Fruit fly (Drosophila melanogaster): ENCODE results near the gene CG15482.
A peak's percentile ranks its signal among the peaks of the same experiment; 100 is the strongest.

Gene CG15482

DNA sequence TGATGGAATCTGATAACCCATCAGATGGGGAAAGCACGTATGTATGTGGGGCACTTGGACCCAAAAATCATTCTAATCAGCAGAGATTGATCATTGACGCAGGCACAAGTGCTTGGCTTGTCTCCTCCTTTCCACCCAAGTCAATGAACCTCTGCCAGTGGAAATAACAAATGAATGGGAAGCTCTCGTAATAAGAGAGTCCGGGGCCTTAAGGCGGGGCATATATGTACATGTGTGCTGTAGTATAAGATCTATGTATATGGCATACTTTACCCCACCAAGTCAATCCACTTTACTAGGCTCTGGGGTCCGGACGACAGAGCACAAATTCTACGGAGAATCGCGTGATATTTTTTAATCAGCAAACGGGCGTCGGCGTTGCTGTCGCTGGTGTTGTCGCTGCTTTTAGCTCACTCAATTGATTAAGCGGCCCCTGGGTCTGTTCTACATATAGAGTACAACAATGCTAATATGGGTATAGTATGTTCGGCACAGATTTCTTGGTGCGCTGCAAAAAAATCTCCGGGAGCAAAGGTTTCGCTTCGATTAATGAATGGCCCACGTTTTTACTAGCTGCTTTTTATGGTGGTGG lies 5.4 kb downstream of the CG15482 start (continued):
- no peak for TF ChIP-seq stc (GFP tag; IDR thresholded peaks at IDR 0.05)
- no peak for TF ChIP-seq gt (GFP tag; IDR thresholded peaks at IDR 0.05)
- TF ChIP-seq Rfx (GFP tag; IDR thresholded peaks at IDR 0.05) = 0 out of 2 replicates have a peak, but pooled peaks have one; percentile 23
- TF ChIP-seq gem (tag; optimal IDR thresholded peaks at IDR 0.05) = no peak
- TF ChIP-seq CG4820 (GFP tag; optimal IDR thresholded peaks at IDR 0.05) = no peak
- no peak for TF ChIP-seq CG12299 (tag; optimal IDR thresholded peaks at IDR 0.05)
- peak; percentile 19 for TF ChIP-seq ftz-f1 (GFP tag; optimal IDR thresholded peaks at IDR 0.05)
- TF ChIP-seq bowl (GFP tag; IDR thresholded peaks at IDR 0.05) = no peak
- no peak for TF ChIP-seq CG8089 (GFP tag; optimal IDR thresholded peaks at IDR 0.05)
- no peak for TF ChIP-seq gcm (GFP tag; optimal IDR thresholded peaks at IDR 0.05)
- TF ChIP-seq Asciz (GFP tag; optimal IDR thresholded peaks at IDR 0.05) = no peak
- no peak for TF ChIP-seq chm (GFP tag; IDR thresholded peaks at IDR 0.05)
- no peak for TF ChIP-seq Dek (tag; optimal IDR thresholded peaks at IDR 0.05)
- no peak for TF ChIP-seq bigmax (GFP tag; optimal IDR thresholded peaks at IDR 0.05)
- TF ChIP-seq scrt (GFP tag; optimal IDR thresholded peaks at IDR 0.05) = no peak
- no peak for TF ChIP-seq CG15073 (GFP tag; optimal IDR thresholded peaks at IDR 0.05)
- peak; percentile 63 for TF ChIP-seq Drgx (GFP tag; IDR thresholded peaks at IDR 0.05)
- no peak for TF ChIP-seq jing (GFP tag; optimal IDR thresholded peaks at IDR 0.05)
- no peak for TF ChIP-seq grau (tag; optimal IDR thresholded peaks at IDR 0.05)
- TF ChIP-seq CG12155 (GFP tag; optimal IDR thresholded peaks at IDR 0.05) = no peak
- TF ChIP-seq CG10321 (GFP tag; IDR thresholded peaks at IDR 0.05) = no peak
- TF ChIP-seq pnt (GFP tag; optimal IDR thresholded peaks at IDR 0.05) = no peak
- no peak for TF ChIP-seq wdn (GFP tag; IDR thresholded peaks at IDR 0.05)
- TF ChIP-seq CG4360 (GFP tag; IDR thresholded peaks at IDR 0.05) = no peak
- TF ChIP-seq Neu2 (GFP tag; optimal IDR thresholded peaks at IDR 0.05; ENCODE audit: borderline replicate concordance) = no peak
- TF ChIP-seq NfI (GFP tag; optimal IDR thresholded peaks at IDR 0.05) = no peak
- no peak for TF ChIP-seq pzg (GFP tag; optimal IDR thresholded peaks at IDR 0.05)
- no peak for TF ChIP-seq CG18764 (GFP tag; optimal IDR thresholded peaks at IDR 0.05)
- peak; percentile 81 for TF ChIP-seq sd (tag; optimal IDR thresholded peaks at IDR 0.05)
- TF ChIP-seq HLH54F (GFP tag; optimal IDR thresholded peaks at IDR 0.05) = no peak
- TF ChIP-seq CG8359 (GFP tag; optimal IDR thresholded peaks at IDR 0.05; ENCODE audit: borderline replicate concordance) = no peak
- no peak for TF ChIP-seq Lhr (GFP tag; optimal IDR thresholded peaks at IDR 0.05)
- no peak for TF ChIP-seq Xrp1 (GFP tag; IDR thresholded peaks at IDR 0.05)
- no peak for TF ChIP-seq trem (tag; optimal IDR thresholded peaks at IDR 0.05)
- TF ChIP-seq CG1792 (GFP tag; optimal IDR thresholded peaks at IDR 0.05) = no peak
- TF ChIP-seq kay (GFP tag; optimal IDR thresholded peaks at IDR 0.05) = no peak
- TF ChIP-seq vnd (GFP tag; IDR thresholded peaks at IDR 0.05; ENCODE audit: partially characterized antibody) = no peak
- TF ChIP-seq Mes4 (GFP tag; optimal IDR thresholded peaks at IDR 0.05) = no peak
- TF ChIP-seq so (GFP tag; IDR thresholded peaks at IDR 0.05) = no peak
- TF ChIP-seq pb (GFP tag; optimal IDR thresholded peaks at IDR 0.05) = no peak
- no peak for TF ChIP-seq Hsf (GFP tag; optimal IDR thresholded peaks at IDR 0.05)
- no peak for TF ChIP-seq CG33557 (GFP tag; optimal IDR thresholded peaks at IDR 0.05)
- TF ChIP-seq CG30020 (tag; optimal IDR thresholded peaks at IDR 0.05) = no peak
- no peak for TF ChIP-seq pum (GFP tag; optimal IDR thresholded peaks at IDR 0.05)
- TF ChIP-seq Ets65A (GFP tag) = no peak
- TF ChIP-seq tio (GFP tag; optimal IDR thresholded peaks at IDR 0.05) = no peak
- TF ChIP-seq Mad (GFP tag; optimal IDR thresholded peaks at IDR 0.05) = no peak
- TF ChIP-seq CG18599 (GFP tag; optimal IDR thresholded peaks at IDR 0.05) = peak; percentile 9
- TF ChIP-seq zen2 (GFP tag; IDR thresholded peaks at IDR 0.05; ENCODE audit: partially characterized antibody) = no peak
- TF ChIP-seq shn (GFP tag; optimal IDR thresholded peaks at IDR 0.05) = no peak
- no peak for TF ChIP-seq gro (GFP tag; optimal IDR thresholded peaks at IDR 0.05)
- TF ChIP-seq al (GFP tag; IDR thresholded peaks at IDR 0.05) = no peak

Measured in whole organism, embryonic.